Worm (Caenorhabditis elegans): ENCODE data around the gene abu-13.
A peak's percentile ranks its signal among the peaks of the same experiment; 100 is the strongest.

The abu-13 gene

ce11 chrIII:6895677-6896076 lies 50.0 kb downstream of the abu-13 start:
- TF ChIP-seq W03F9.2 (tag; optimal IDR thresholded peaks at IDR 0.05) (no peak), him-1 (tag; optimal IDR thresholded peaks at IDR 0.05) (no peak), dao-5 (tag; optimal IDR thresholded peaks at IDR 0.05) (no peak)

ce11 chrIII:6895166-6895565 lies 50.5 kb downstream of the abu-13 start:
- peak; percentile 2 for TF ChIP-seq W03F9.2 (tag; optimal IDR thresholded peaks at IDR 0.05)
- TF ChIP-seq dao-5 (tag; optimal IDR thresholded peaks at IDR 0.05): no peak
